Worm (Caenorhabditis elegans) whole organism, L4 larva: ENCODE measurements around the gene srh-200.

Source experiments
- D1046.2 ChIP-seq: fragments of 200-800 bp; sonication (Bioruptor generic); IDR thresholded peaks from 2 replicates; pipeline ENCODE4 v1.3.6; 2022; ENCODE audit warnings: missing genetic modification characterization, missing compliant biosample characterization
- F10B5.3 ChIP-seq: sonication (generic microtip); optimal IDR thresholded peaks from 2 replicates; lab custom pipeline; 2016; ENCODE audit warnings: mild to moderate bottlenecking, missing genetic modification characterization, missing compliant biosample characterization
- F49E8.2 ChIP-seq: sonication (generic microtip); optimal IDR thresholded peaks from 2 replicates; lab custom pipeline; 2016; ENCODE audit warnings: missing compliant biosample characterization, mild to moderate bottlenecking, missing genetic modification characterization, borderline replicate concordance
- T20F7.1 ChIP-seq: fragments of 200-800 bp; sonication (Bioruptor generic); optimal IDR thresholded peaks from 2 replicates; lab custom pipeline; 2018; ENCODE audit warnings: mild to moderate bottlenecking, missing genetic modification characterization, missing compliant biosample characterization
- T26A8.4 ChIP-seq: fragments of 200-800 bp; sonication (Bioruptor generic); IDR thresholded peaks from 2 replicates; pipeline ENCODE4 v1.3.6; 2022; ENCODE audit warnings: missing genetic modification characterization, missing compliant biosample characterization
- ZK546.5 ChIP-seq, 2 experiments: sonication (generic microtip); optimal IDR thresholded peaks; 2 replicates each; lab custom pipeline; 2017; ENCODE audit warnings: missing biosample characterization in 2 of 2, missing genetic modification characterization in 2 of 2
- aha-1 ChIP-seq: fragments of 150-350 bp; peaks from one replicate; lab custom pipeline; 2014; ENCODE audit warnings: missing biosample characterization, missing genetic modification characterization
- attf-4 ChIP-seq: sonication (generic microtip); optimal IDR thresholded peaks from 3 replicates; lab custom pipeline; 2017; ENCODE audit warnings: missing biosample characterization, missing genetic modification characterization
- ceh-28 ChIP-seq: fragments of 150-350 bp; optimal IDR thresholded peaks from 2 replicates; lab custom pipeline; 2014; ENCODE audit warnings: missing biosample characterization, missing genetic modification reagents, missing genetic modification characterization
- ceh-32 ChIP-seq: sonication (generic microtip); optimal IDR thresholded peaks from 2 replicates; lab custom pipeline; 2016; ENCODE audit warnings: mild to moderate bottlenecking, missing genetic modification characterization, missing compliant biosample characterization; ENCODE audit not compliant: poor library complexity
- ceh-82 ChIP-seq: sonication (generic microtip); optimal IDR thresholded peaks from 2 replicates; lab custom pipeline; 2017; ENCODE audit warnings: missing biosample characterization, missing genetic modification characterization
- daf-16 ChIP-seq, 3 experiments: sonication (generic microtip); optimal IDR thresholded peaks; 2 replicates each; lab custom pipeline; 2016 to 2017; ENCODE audit warnings: missing genetic modification characterization in 3 of 3, missing genetic modification reagents in 3 of 3, mild to moderate bottlenecking in 2 of 3, missing compliant biosample characterization in 2 of 3, missing biosample characterization in 1 of 3, moderate library complexity in 1 of 3
- daf-8 ChIP-seq: fragments of 200-800 bp; sonication (Bioruptor generic); IDR thresholded peaks from 2 replicates; pipeline ENCODE4 v1.3.6; 2022; ENCODE audit warnings: missing genetic modification characterization, missing compliant biosample characterization
- dpl-1 ChIP-seq: fragments of 150-350 bp; optimal IDR thresholded peaks from 2 replicates; lab custom pipeline; 2014; ENCODE audit warnings: missing biosample characterization, missing genetic modification reagents, missing genetic modification characterization
- dve-1 ChIP-seq: sonication (generic microtip); optimal IDR thresholded peaks from 2 replicates; lab custom pipeline; 2017; ENCODE audit warnings: antibody characterized with exemption, mild to moderate bottlenecking, missing genetic modification characterization, missing compliant biosample characterization; ENCODE audit not compliant: insufficient read depth
- egl-27 ChIP-seq: sonication (generic microtip); optimal IDR thresholded peaks from 3 replicates; lab custom pipeline; 2017; ENCODE audit warnings: missing biosample characterization, missing genetic modification reagents, missing genetic modification characterization
- jun-1 ChIP-seq: fragments of 150-350 bp; optimal IDR thresholded peaks from 2 replicates; lab custom pipeline; 2014; ENCODE audit warnings: missing biosample characterization, missing genetic modification reagents, missing genetic modification characterization
- lin-13 ChIP-seq: fragments of 150-350 bp; optimal IDR thresholded peaks from 2 replicates; lab custom pipeline; 2014; ENCODE audit warnings: missing biosample characterization, missing genetic modification reagents, missing genetic modification characterization
- lir-3 ChIP-seq: sonication (generic microtip); optimal IDR thresholded peaks from 2 replicates; lab custom pipeline; 2016; ENCODE audit warnings: mild to moderate bottlenecking, missing genetic modification characterization, missing compliant biosample characterization
- madf-5 ChIP-seq, 2 experiments: fragments of 200-800 bp; sonication (Bioruptor generic); IDR thresholded peaks; 2 replicates each; pipeline ENCODE4 v1.3.6; 2022; ENCODE audit warnings: missing compliant biosample characterization in 2 of 2, missing genetic modification characterization in 2 of 2
- nhr-102 ChIP-seq: sonication (generic microtip); optimal IDR thresholded peaks from 2 replicates; lab custom pipeline; 2016; ENCODE audit warnings: mild to moderate bottlenecking, missing genetic modification characterization, moderate library complexity, missing compliant biosample characterization
- nhr-11 ChIP-seq: fragments of 150-350 bp; optimal IDR thresholded peaks from 2 replicates; lab custom pipeline; 2014; ENCODE audit warnings: missing biosample characterization, missing genetic modification characterization
- nhr-237 ChIP-seq: sonication (generic microtip); optimal IDR thresholded peaks from 2 replicates; lab custom pipeline; 2017; ENCODE audit warnings: missing biosample characterization, missing genetic modification characterization
- nhr-25 ChIP-seq: sonication (generic microtip); optimal IDR thresholded peaks from 2 replicates; lab custom pipeline; 2017; ENCODE audit warnings: missing genetic modification characterization, mild to moderate bottlenecking, missing compliant biosample characterization, antibody characterized with exemption, moderate library complexity, borderline replicate concordance; ENCODE audit not compliant: insufficient read depth
- nhr-42 ChIP-seq: fragments of 200-800 bp; sonication (Bioruptor generic); IDR thresholded peaks from 2 replicates; pipeline ENCODE4 v1.3.6; 2022; ENCODE audit warnings: missing genetic modification characterization, missing compliant biosample characterization
- nhr-48 ChIP-seq: sonication (generic microtip); optimal IDR thresholded peaks from 2 replicates; lab custom pipeline; 2016; ENCODE audit warnings: mild to moderate bottlenecking, missing genetic modification characterization, missing compliant biosample characterization
- rbr-2 ChIP-seq: sonication (generic microtip); optimal IDR thresholded peaks from 2 replicates; lab custom pipeline; 2016; ENCODE audit warnings: missing genotype, missing genetic modification characterization, missing compliant biosample characterization
- spr-3 ChIP-seq: fragments of 200-800 bp; sonication (Bioruptor generic); optimal IDR thresholded peaks from 2 replicates; lab custom pipeline; 2018; ENCODE audit warnings: mild to moderate bottlenecking, missing genetic modification characterization, missing compliant biosample characterization
- tra-1 ChIP-seq: fragments of 200-800 bp; sonication (Bioruptor generic); IDR thresholded peaks from 2 replicates; pipeline ENCODE4 v1.3.6; 2022; ENCODE audit warnings: missing genetic modification reagents, missing genetic modification characterization, missing compliant biosample characterization
- unc-39 ChIP-seq: sonication (generic microtip); optimal IDR thresholded peaks from 2 replicates; lab custom pipeline; 2017; ENCODE audit warnings: missing biosample characterization, missing genetic modification characterization
- unc-62 ChIP-seq, 3 experiments: fragments of 150-350 bp in 1 of 3; sonication (generic microtip); optimal IDR thresholded peaks in 2 of 3; peaks in 1 of 3; 1 replicate in 1 of 3; 2 replicates in 2 of 3; lab custom pipeline; 2014 to 2017; ENCODE audit warnings: missing biosample characterization in 3 of 3, missing genetic modification characterization in 3 of 3, missing genetic modification reagents in 3 of 3, missing genotype in 1 of 3
- zfp-2 ChIP-seq: sonication (generic microtip); optimal IDR thresholded peaks from 2 replicates; lab custom pipeline; 2016; ENCODE audit warnings: mild to moderate bottlenecking, missing genetic modification characterization, missing compliant biosample characterization
- ztf-7 ChIP-seq: fragments of 150-350 bp; optimal IDR thresholded peaks from 2 replicates; lab custom pipeline; 2014; ENCODE audit warnings: missing biosample characterization, missing genetic modification characterization

Gene srh-200

DNA sequence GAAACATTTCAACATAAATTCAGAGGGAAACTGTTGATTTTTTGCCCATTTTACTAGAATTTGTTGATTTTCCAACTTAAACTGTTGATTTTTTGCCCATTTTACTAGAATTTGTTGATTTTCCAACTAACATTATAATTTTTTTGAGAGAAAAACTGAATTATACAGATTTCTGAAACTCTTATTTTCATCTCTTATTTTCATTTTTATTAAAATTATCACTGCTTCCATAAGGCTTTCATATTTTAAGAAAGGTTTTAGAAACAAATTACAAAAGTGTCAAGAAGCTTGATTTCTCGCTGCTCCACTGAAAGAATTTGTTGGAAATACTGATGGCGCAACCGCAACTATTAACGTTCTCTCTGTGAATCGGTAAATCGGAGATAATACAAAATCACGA is 3.5 kb downstream of the srh-200 start:
- TF ChIP-seq unc-62 (GFP tag; optimal IDR thresholded peaks at IDR 0.05 in 1 of 2; lab: Kevin White, UChicago) (peak in 1 of 2 experiments; percentile 96), unc-62 (tag; optimal IDR thresholded peaks at IDR 0.05; lab: Kevin White, UChicago) (no peak), madf-5 (GFP tag; IDR thresholded peaks at IDR 0.05; lab: Robert Waterston, UW) (no peak), ceh-32 (tag; lab: Kevin White, UChicago) (no peak), nhr-48 (tag; lab: Kevin White, UChicago) (no peak), nhr-237 (no peak), ztf-7 (no peak)

DNA sequence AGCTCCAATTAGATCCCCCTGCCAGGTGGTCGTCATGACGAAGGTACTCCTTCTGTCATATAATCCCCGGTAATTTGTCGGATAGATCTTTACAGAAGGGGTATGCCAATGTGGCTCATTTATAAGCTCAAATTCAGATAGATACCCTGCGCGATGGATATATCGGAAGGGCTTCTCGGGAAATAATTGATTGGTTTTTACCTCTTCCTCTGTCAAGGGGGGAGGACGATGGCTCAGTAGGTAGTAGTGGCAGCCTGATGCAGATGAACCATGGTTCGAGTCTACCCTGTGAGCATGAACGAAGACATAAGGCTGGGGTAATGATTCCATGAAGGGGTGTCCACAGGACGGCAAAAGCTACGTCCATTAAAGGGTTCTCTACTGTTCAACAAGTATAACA is 6.3 kb downstream of the srh-200 start:
- no peak for TF ChIP-seq F10B5.3
- no peak for TF ChIP-seq jun-1
- TF ChIP-seq tra-1, result no peak
- no peak for TF ChIP-seq ceh-28
- TF ChIP-seq lin-13 (GFP tag; lab: Kevin White, UChicago), result no peak
- TF ChIP-seq attf-4, result no peak
- TF ChIP-seq ZK546.5 (tag; optimal IDR thresholded peaks at IDR 0.05; lab: Kevin White, UChicago), result no peak
- TF ChIP-seq D1046.2 (GFP tag; lab: Robert Waterston, UW), result no peak
- no peak for TF ChIP-seq madf-5 (GFP tag; IDR thresholded peaks at IDR 0.05; lab: Robert Waterston, UW)
- no peak for TF ChIP-seq rbr-2 (tag; lab: Kevin White, UChicago)
- no peak for TF ChIP-seq egl-27 (tag; lab: Kevin White, UChicago)
- TF ChIP-seq nhr-11, result no peak
- TF ChIP-seq F49E8.2 (tag; lab: Kevin White, UChicago), result no peak
- no peak for TF ChIP-seq zfp-2 (tag; lab: Kevin White, UChicago)
- TF ChIP-seq nhr-102, result no peak
- TF ChIP-seq dve-1, result no peak
- TF ChIP-seq, all 104 proteins: peak for 0

DNA sequence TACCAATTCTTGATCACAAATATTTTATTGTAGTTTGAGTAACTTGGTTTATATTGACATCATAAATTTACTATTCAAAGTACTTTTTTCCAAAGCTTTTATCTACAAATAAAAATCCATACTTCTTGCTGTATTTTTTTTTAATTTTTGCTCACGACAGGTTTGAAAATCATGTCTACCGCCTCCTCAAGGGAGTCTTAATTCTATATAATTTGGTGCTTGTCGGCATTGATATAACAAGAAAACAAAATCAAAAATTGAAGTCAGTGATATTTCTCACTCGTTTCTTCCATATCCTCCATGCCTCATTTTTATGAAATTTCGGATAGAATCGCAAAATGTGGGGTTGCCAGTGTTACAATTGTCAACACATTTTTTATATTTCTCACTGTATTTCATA is 8.0 kb downstream of the srh-200 start, which contains the start of gene str-47:
TSS of gene str-47 (plus strand) at position 301 of the 400 bp plus-strand sequence.
- TF ChIP-seq ceh-82 (tag; lab: Kevin White, UChicago) (no peak), daf-8 (GFP tag; lab: Robert Waterston, UW) (no peak), T20F7.1 (GFP tag; lab: Kevin White, UChicago) (no peak), lir-3 (tag; lab: Kevin White, UChicago) (no peak), dve-1 (no peak), nhr-25 (tag; lab: Kevin White, UChicago) (no peak), spr-3 (GFP tag; lab: Kevin White, UChicago) (no peak), nhr-42 (GFP tag; lab: Robert Waterston, UW) (no peak), D1046.2 (GFP tag; lab: Robert Waterston, UW) (no peak)

DNA sequence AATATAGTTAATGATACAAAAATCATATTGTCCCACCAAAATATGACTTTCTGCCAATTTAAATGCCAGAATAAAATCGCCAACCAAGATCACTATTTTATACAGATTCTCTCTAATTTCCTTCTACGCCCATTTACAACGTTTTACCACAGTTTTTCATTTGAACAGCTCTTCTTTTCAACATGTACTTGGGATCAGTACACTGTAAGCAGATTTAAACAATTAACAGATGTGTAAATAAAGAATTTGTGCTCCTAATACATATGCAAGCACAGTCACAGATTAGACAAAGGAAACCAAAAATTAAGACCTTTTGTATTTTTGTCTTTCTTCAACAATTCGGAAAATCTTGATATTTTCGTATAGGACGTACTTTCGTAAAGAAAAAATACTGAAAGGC is 10.1 kb downstream of the srh-200 start, which contains the start of gene F07C4.11:
TSS of gene F07C4.11 (minus strand) at position 101 of the 400 bp plus-strand sequence.
- TF ChIP-seq aha-1 (tag; lab: Kevin White, UChicago), result no peak
- no peak for TF ChIP-seq unc-39 (tag; lab: Kevin White, UChicago)
- TF ChIP-seq dpl-1, result no peak
- TF ChIP-seq dve-1, result no peak

DNA sequence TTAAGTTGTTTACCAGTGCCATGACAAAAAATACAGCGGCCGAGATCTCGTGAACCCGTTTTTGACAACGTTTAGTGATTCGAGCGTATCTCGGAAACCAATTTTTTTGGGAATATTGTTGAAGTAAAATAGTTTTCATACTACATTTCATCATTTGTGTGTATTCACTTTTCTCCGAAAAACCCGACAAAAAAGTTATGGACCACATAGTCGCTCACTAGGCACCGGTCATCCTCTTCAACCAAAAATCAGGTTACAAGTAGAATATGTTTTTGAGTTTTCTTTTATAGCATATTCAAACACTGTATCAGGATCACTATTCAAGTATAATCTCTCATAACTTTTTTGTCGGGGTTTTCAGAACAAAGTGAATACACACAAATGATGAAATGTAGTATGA is 11.7 kb downstream of the srh-200 start:
- TF ChIP-seq F10B5.3, result no peak
- TF ChIP-seq T26A8.4 (GFP tag; lab: Robert Waterston, UW), result no peak
- no peak for TF ChIP-seq daf-16 (GFP tag; optimal IDR thresholded peaks at IDR 0.05; lab: Kevin White, UChicago)
- TF ChIP-seq daf-16 (tag; optimal IDR thresholded peaks at IDR 0.05; lab: Kevin White, UChicago), result no peak
- TF ChIP-seq unc-62 (GFP tag; optimal IDR thresholded peaks at IDR 0.05 in 1 of 2; lab: Kevin White, UChicago), result peak in 1 of 2 experiments; percentile 92
- TF ChIP-seq unc-62 (tag; optimal IDR thresholded peaks at IDR 0.05; lab: Kevin White, UChicago), result no peak
